Worm (Caenorhabditis elegans): ENCODE data around the gene C36E8.4.

ce11 chrIII:3976291-3976690, 35.8 kb upstream of the C36E8.4 start, which contains the start of gene msi-1:
- TF ChIP-seq lin-39 (tag; optimal IDR thresholded peaks at IDR 0.05) (no peak), ztf-11 (tag; optimal IDR thresholded peaks at IDR 0.05) (no peak), snpc-4 (tag; optimal IDR thresholded peaks at IDR 0.05) (no peak), pqm-1 (tag; optimal IDR thresholded peaks at IDR 0.05) (no peak), aly-2 (tag; optimal IDR thresholded peaks at IDR 0.05) (no peak), mdl-1 (tag; optimal IDR thresholded peaks at IDR 0.05) (no peak), unc-62 (GFP tag; optimal IDR thresholded peaks at IDR 0.05) (no peak)
